Fruit fly (Drosophila melanogaster) whole organism, prepupa: ENCODE results near the gene H.

Source experiments
- Blimp-1 ChIP-seq: fragments of 200-800 bp; sonication (Bioruptor generic); optimal IDR thresholded peaks from 3 replicates; lab custom pipeline; 2017; ENCODE audit warnings: missing biosample characterization, missing genetic modification characterization, mild to moderate bottlenecking, moderate library complexity, missing genetic modification reagents
- CG10631 ChIP-seq: fragments of 200-800 bp; sonication (Bioruptor generic); optimal IDR thresholded peaks from 2 replicates; lab custom pipeline; 2016; ENCODE audit warnings: missing biosample characterization, missing genetic modification characterization
- CG11762 ChIP-seq: fragments of 200-800 bp; sonication (Bioruptor generic); optimal IDR thresholded peaks from 3 replicates; lab custom pipeline; 2016; ENCODE audit warnings: missing biosample characterization, missing genetic modification characterization; ENCODE audit not compliant: insufficient read depth
- CG11902 ChIP-seq: fragments of 200-800 bp; sonication (Bioruptor generic); optimal IDR thresholded peaks from 3 replicates; lab custom pipeline; 2016; ENCODE audit warnings: missing biosample characterization, missing genetic modification characterization
- CG15336 ChIP-seq: fragments of 200-800 bp; sonication (Bioruptor generic); IDR thresholded peaks from 2 replicates; pipeline ENCODE4 v1.3.6; 2022; ENCODE audit warnings: missing biosample characterization, missing genetic modification characterization
- CG16779 ChIP-seq: fragments of 200-800 bp; sonication (Bioruptor generic); optimal IDR thresholded peaks from 3 replicates; lab custom pipeline; 2017; ENCODE audit warnings: missing biosample characterization, mild to moderate bottlenecking, missing genetic modification characterization
- CG32006 ChIP-seq: fragments of 200-800 bp; sonication (Bioruptor generic); optimal IDR thresholded peaks from 3 replicates; lab custom pipeline; 2017; ENCODE audit warnings: missing biosample characterization, mild to moderate bottlenecking, missing genetic modification characterization
- CG34406 ChIP-seq: fragments of 200-800 bp; sonication (Bioruptor generic); optimal IDR thresholded peaks from 3 replicates; lab custom pipeline; 2016; ENCODE audit warnings: missing biosample characterization, missing genetic modification characterization
- CG3919 ChIP-seq: fragments of 200-800 bp; sonication (Bioruptor generic); optimal IDR thresholded peaks from 3 replicates; lab custom pipeline; 2016; ENCODE audit warnings: missing biosample characterization, missing genetic modification characterization
- CG4318 ChIP-seq: fragments of 200-800 bp; sonication (Bioruptor generic); optimal IDR thresholded peaks from 3 replicates; lab custom pipeline; 2017; ENCODE audit warnings: missing biosample characterization, mild to moderate bottlenecking, missing genetic modification characterization
- CG6163 ChIP-seq: fragments of 200-800 bp; sonication (Bioruptor generic); IDR thresholded peaks from 3 replicates; pipeline ENCODE4 v1.3.6; 2022; ENCODE audit warnings: missing biosample characterization, missing genetic modification characterization
- CG6276 ChIP-seq: fragments of 200-800 bp; sonication (Bioruptor generic); optimal IDR thresholded peaks from 2 replicates; lab custom pipeline; 2017; ENCODE audit warnings: missing biosample characterization, mild to moderate bottlenecking, missing genetic modification characterization
- CG6792 ChIP-seq: fragments of 200-800 bp; sonication (Bioruptor generic); optimal IDR thresholded peaks from 3 replicates; lab custom pipeline; 2016; ENCODE audit warnings: missing biosample characterization, missing genetic modification characterization
- CG7368 ChIP-seq: fragments of 200-800 bp; sonication (Bioruptor generic); optimal IDR thresholded peaks from 3 replicates; lab custom pipeline; 2016; ENCODE audit warnings: missing biosample characterization, missing genetic modification characterization
- CG8319 ChIP-seq: fragments of 200-800 bp; sonication (Bioruptor generic); optimal IDR thresholded peaks from 3 replicates; lab custom pipeline; 2016; ENCODE audit warnings: missing biosample characterization, missing genetic modification characterization
- CG8632 ChIP-seq: fragments of 200-800 bp; sonication (Bioruptor generic); optimal IDR thresholded peaks from 3 replicates; lab custom pipeline; 2016; ENCODE audit warnings: missing biosample characterization, missing genetic modification characterization
- Eip75B ChIP-seq: fragments of 200-800 bp; sonication (Bioruptor generic); optimal IDR thresholded peaks from 3 replicates; lab custom pipeline; 2016; ENCODE audit warnings: missing biosample characterization, missing genetic modification characterization
- Eip78C ChIP-seq: fragments of 200-800 bp; sonication (Bioruptor generic); peaks from one replicate; lab custom pipeline; 2016; ENCODE audit warnings: missing biosample characterization, missing genetic modification characterization
- Eip93F ChIP-seq: fragments of 200-800 bp; sonication (Bioruptor generic); optimal IDR thresholded peaks from 2 replicates; lab custom pipeline; 2016; ENCODE audit warnings: missing biosample characterization, mild to moderate bottlenecking, missing genetic modification characterization
- Ets21C ChIP-seq: fragments of 200-800 bp; sonication (Bioruptor generic); optimal IDR thresholded peaks from 3 replicates; lab custom pipeline; 2016; ENCODE audit warnings: missing biosample characterization, missing genetic modification characterization
- Gug ChIP-seq: fragments of 200-800 bp; sonication (Bioruptor generic); IDR thresholded peaks from 2 replicates; pipeline ENCODE4 v1.3.6; 2022; ENCODE audit warnings: missing biosample characterization, missing genetic modification characterization
- Hr38 ChIP-seq: sonication (Bioruptor generic); optimal IDR thresholded peaks from 2 replicates; lab custom pipeline; 2016; ENCODE audit warnings: missing biosample characterization, missing genetic modification characterization
- Hr4 ChIP-seq: fragments of 200-800 bp; sonication (Bioruptor generic); optimal IDR thresholded peaks from 3 replicates; lab custom pipeline; 2016; ENCODE audit warnings: missing biosample characterization, missing genetic modification characterization
- Lpt ChIP-seq: fragments of 200-800 bp; sonication (Bioruptor generic); optimal IDR thresholded peaks from 3 replicates; lab custom pipeline; 2016; ENCODE audit warnings: missing biosample characterization, missing genetic modification characterization
- Smox ChIP-seq: fragments of 200-800 bp; sonication (Bioruptor generic); optimal IDR thresholded peaks from 3 replicates; lab custom pipeline; 2016; ENCODE audit warnings: missing biosample characterization, missing genetic modification characterization
- Sox14 ChIP-seq: fragments of 200-800 bp; sonication (Bioruptor generic); optimal IDR thresholded peaks from 3 replicates; lab custom pipeline; 2016; ENCODE audit warnings: missing biosample characterization, missing genetic modification characterization
- Sox15 ChIP-seq: fragments of 200-800 bp; sonication (Bioruptor generic); optimal IDR thresholded peaks from 3 replicates; lab custom pipeline; 2016; ENCODE audit warnings: missing biosample characterization, missing genetic modification characterization
- achi ChIP-seq: fragments of 200-800 bp; sonication (Bioruptor generic); optimal IDR thresholded peaks from 3 replicates; lab custom pipeline; 2016; ENCODE audit warnings: missing biosample characterization, missing genetic modification characterization
- cyc ChIP-seq: fragments of 200-800 bp; sonication (Bioruptor generic); optimal IDR thresholded peaks from 3 replicates; lab custom pipeline; 2016; ENCODE audit warnings: missing biosample characterization, missing genetic modification characterization
- dac ChIP-seq: fragments of 200-800 bp; sonication (Bioruptor generic); optimal IDR thresholded peaks from 2 replicates; lab custom pipeline; 2017; ENCODE audit warnings: missing biosample characterization, mild to moderate bottlenecking, missing genetic modification characterization
- esn ChIP-seq: fragments of 200-800 bp; sonication (Bioruptor generic); optimal IDR thresholded peaks from 2 replicates; lab custom pipeline; 2016; ENCODE audit warnings: missing biosample characterization, mild to moderate bottlenecking, missing genetic modification characterization, moderate library complexity
- fd59A ChIP-seq: fragments of 200-800 bp; sonication (Bioruptor generic); optimal IDR thresholded peaks from 2 replicates; lab custom pipeline; 2017; ENCODE audit warnings: missing biosample characterization, mild to moderate bottlenecking, missing genetic modification characterization, missing genetic modification reagents
- fd85E ChIP-seq: fragments of 200-800 bp; sonication (Bioruptor generic); optimal IDR thresholded peaks from 3 replicates; lab custom pipeline; 2016; ENCODE audit warnings: missing biosample characterization, missing genetic modification characterization
- lz ChIP-seq: fragments of 200-800 bp; sonication (Bioruptor generic); optimal IDR thresholded peaks from 3 replicates; lab custom pipeline; 2016; ENCODE audit warnings: missing biosample characterization, missing genetic modification characterization
- net ChIP-seq: fragments of 200-800 bp; sonication (Bioruptor generic); optimal IDR thresholded peaks from 3 replicates; lab custom pipeline; 2016; ENCODE audit warnings: missing biosample characterization, missing genetic modification characterization
- pdm3 ChIP-seq: fragments of 200-800 bp; sonication (Bioruptor generic); optimal IDR thresholded peaks from 3 replicates; lab custom pipeline; 2016; ENCODE audit warnings: missing biosample characterization, missing genetic modification characterization
- salr ChIP-seq, 2 experiments: fragments of 200-800 bp; sonication (Bioruptor generic); optimal IDR thresholded peaks; 3 replicates each; lab custom pipeline; 2016 to 2018; ENCODE audit warnings: missing biosample characterization in 2 of 2, missing genetic modification characterization in 2 of 2, mild to moderate bottlenecking in 1 of 2
- spab ChIP-seq: fragments of 200-800 bp; sonication (Bioruptor generic); optimal IDR thresholded peaks from 2 replicates; lab custom pipeline; 2017; ENCODE audit warnings: missing biosample characterization, mild to moderate bottlenecking, missing genetic modification characterization, missing genetic modification reagents
- ss ChIP-seq, 2 experiments: fragments of 200-800 bp; sonication (Bioruptor generic); optimal IDR thresholded peaks; 2 replicates in 1 of 2; 3 replicates in 1 of 2; lab custom pipeline; 2017 to 2018; ENCODE audit warnings: mild to moderate bottlenecking in 2 of 2, missing biosample characterization in 2 of 2, missing genetic modification characterization in 2 of 2, moderate library complexity in 1 of 2
- svp ChIP-seq: fragments of 200-800 bp; sonication (Bioruptor generic); peaks from one replicate; lab custom pipeline; 2016; ENCODE audit warnings: missing biosample characterization, missing genetic modification characterization
- vri ChIP-seq: fragments of 200-800 bp; sonication (Bioruptor generic); optimal IDR thresholded peaks from 3 replicates; lab custom pipeline; 2016; ENCODE audit warnings: missing biosample characterization, mild to moderate bottlenecking, missing genetic modification characterization

H gene

dm6 chr3R:20594194-20595144 is 27.3 kb upstream of the H start (continued):
- TF ChIP-seq CG11762 (GFP tag; lab: Kevin White, UChicago), result peak; percentile 82
- TF ChIP-seq lz, result peak; percentile 68
- TF ChIP-seq Hr38 (GFP tag; lab: Kevin White, UChicago), result no peak
- peak; percentile 74 for TF ChIP-seq Gug (GFP tag; lab: Robert Waterston, UW)
- peak; percentile 91 for TF ChIP-seq CG3919 (GFP tag; lab: Kevin White, UChicago)
- TF ChIP-seq vri, result peak; percentile 54
- peak; percentile 74 for TF ChIP-seq cyc (GFP tag; lab: Kevin White, UChicago)
- TF ChIP-seq fd59A, result peak; percentile 80
- peak; percentile 68 for TF ChIP-seq pdm3
- TF ChIP-seq dac, result peak; percentile 70
- peak; percentile 85 for TF ChIP-seq svp
- TF ChIP-seq Eip93F, result peak; percentile 67
- peak; percentile 69 for TF ChIP-seq fd85E (GFP tag; lab: Kevin White, UChicago)
- peak; percentile 91 for TF ChIP-seq Lpt (GFP tag; lab: Kevin White, UChicago)
- TF ChIP-seq CG34406 (GFP tag; lab: Kevin White, UChicago), result peak; percentile 93
- peak; percentile 86 for TF ChIP-seq esn
- TF ChIP-seq CG8632, result peak; percentile 92
- TF ChIP-seq Sox14 (GFP tag; lab: Kevin White, UChicago), result peak; percentile 78
- peak; percentile 73 for TF ChIP-seq Sox15 (GFP tag; lab: Kevin White, UChicago)
- TF ChIP-seq net (GFP tag; lab: Kevin White, UChicago), result peak; percentile 81
- peak; percentile 31 for TF ChIP-seq Ets21C (GFP tag; lab: Kevin White, UChicago)

DNA sequence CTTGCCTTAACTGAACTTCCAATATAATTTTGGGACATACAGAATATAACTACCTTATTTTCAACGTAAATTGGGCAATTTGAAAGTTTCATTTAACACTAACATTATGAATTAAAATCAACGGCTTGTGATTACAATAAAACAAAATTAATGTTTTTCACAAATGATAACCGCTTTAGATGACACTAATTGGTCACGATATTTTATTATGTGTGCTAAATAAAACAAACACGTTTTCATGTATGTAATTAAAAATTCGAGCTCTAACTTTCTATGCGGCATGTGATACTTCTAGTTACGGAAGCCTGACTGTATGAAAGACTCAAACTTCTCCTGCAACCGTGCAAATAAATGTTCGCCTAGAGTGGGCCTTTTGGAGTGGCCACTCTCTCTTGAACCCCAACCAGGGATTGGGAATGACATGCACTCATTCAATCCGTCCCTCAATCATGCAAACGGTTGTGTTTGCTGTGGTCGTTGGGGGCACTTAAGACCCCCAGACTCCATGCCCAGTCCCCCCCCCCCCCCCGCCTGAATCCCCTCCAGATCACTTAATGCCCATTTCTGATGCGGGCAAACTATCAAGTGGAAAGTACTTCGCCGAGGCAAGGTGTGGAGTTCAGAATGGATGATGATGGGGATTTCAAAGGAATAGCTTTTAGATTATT is 26.5 kb upstream of the H start:
- peak; percentile 12 for TF ChIP-seq CG6276 (GFP tag; lab: Kevin White, UChicago)
- TF ChIP-seq Eip78C (GFP tag; lab: Kevin White, UChicago), result peak; percentile 66
- peak; percentile 27 for TF ChIP-seq CG32006 (GFP tag; lab: Kevin White, UChicago)
- TF ChIP-seq salr (GFP tag; optimal IDR thresholded peaks at IDR 0.05; lab: Kevin White, UChicago), result peak in 1 of 2 experiments; percentile 5
- no peak for TF ChIP-seq Hr4 (GFP tag; lab: Kevin White, UChicago)

DNA sequence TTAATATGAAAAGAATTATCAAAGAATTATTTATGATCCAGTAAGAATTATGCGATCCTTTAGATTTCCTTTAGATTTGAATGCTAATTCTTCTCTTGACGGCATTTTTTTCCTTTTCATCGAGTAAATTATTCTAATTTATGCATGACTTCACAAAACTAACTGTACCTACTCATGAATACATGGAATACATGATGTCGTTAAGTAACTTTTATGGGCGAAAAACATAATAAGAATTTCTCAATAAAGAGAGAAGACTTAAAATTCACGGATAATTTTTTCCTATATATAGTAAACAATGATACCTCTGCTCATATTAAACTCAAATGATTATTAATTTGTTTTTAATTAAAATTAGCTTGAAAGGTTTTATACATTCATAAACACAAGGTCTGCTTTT is 25.8 kb upstream of the H start:
- TF ChIP-seq vri (no peak), CG11902 (GFP tag; lab: Kevin White, UChicago) (no peak), Sox15 (GFP tag; lab: Kevin White, UChicago) (no peak), CG34406 (GFP tag; lab: Kevin White, UChicago) (no peak), Eip93F (no peak), CG8632 (no peak), Hr38 (GFP tag; lab: Kevin White, UChicago) (no peak), Blimp-1 (no peak), Eip75B (no peak), achi (GFP tag; lab: Kevin White, UChicago) (no peak), CG6792 (GFP tag; lab: Kevin White, UChicago) (no peak), CG4318 (no peak), salr (GFP tag; optimal IDR thresholded peaks at IDR 0.05; lab: Kevin White, UChicago) (no peak)

- TF ChIP-seq Sox15 (GFP tag; lab: Kevin White, UChicago) (no peak), CG16779 (tag; lab: Kevin White, UChicago) (no peak), ss (GFP tag; optimal IDR thresholded peaks at IDR 0.05; lab: Kevin White, UChicago) (no peak), CG6792 (GFP tag; lab: Kevin White, UChicago) (no peak), Hr38 (GFP tag; lab: Kevin White, UChicago) (no peak), CG8319 (GFP tag; lab: Kevin White, UChicago) (no peak), Smox (GFP tag; lab: Kevin White, UChicago) (no peak), CG10631 (no peak), spab (GFP tag; lab: Kevin White, UChicago) (no peak), CG6163 (GFP tag; lab: Robert Waterston, UW) (no peak), dac (no peak), CG7368 (no peak), CG15336 (GFP tag; lab: Robert Waterston, UW) (no peak)
- TF ChIP-seq, all 60 proteins: peak for 0
Observed at dm6 chr3R:20596337-20596962, 25.3 kb upstream of the H start.
